Worm (Caenorhabditis elegans): ENCODE measurements around the gene F11C7.6.
"Not testable (repeated sequence)": the region's sequence is repeated elsewhere in the genome, so short reads cannot be mapped to it uniquely, and the experiment has no call there.

The F11C7.6 gene

DNA sequence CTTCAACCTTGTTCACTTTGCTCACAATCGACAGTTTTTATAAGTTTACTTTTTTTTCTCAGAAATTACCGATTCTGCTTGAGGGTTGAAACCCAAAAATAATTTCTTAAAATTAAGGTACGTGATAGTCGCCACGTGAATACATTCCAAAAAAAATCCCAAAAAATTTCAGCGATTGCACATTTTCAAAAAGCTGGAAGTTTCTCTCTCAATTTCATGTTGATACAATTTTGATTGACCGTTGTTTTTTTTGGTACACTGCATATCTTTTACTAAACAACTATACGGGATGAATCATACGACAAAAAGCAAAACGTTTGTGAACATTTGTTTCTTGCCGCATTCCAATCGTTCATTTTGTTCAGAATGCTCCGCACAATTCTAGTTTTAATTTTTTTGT, 37.0 kb downstream of the F11C7.6 start, which contains the start of gene C36E6.8:
C36E6.8 (plus strand) TSS at position 301 of the 400 bp plus-strand sequence.
- TF ChIP-seq eyg-1 (tag; optimal IDR thresholded peaks at IDR 0.05) (no peak), pha-4 (tag; optimal IDR thresholded peaks at IDR 0.05) (no peak), sox-4 (tag; optimal IDR thresholded peaks at IDR 0.05) (no peak), npax-4 (tag; optimal IDR thresholded peaks at IDR 0.05) (no peak), ama-1 (optimal IDR thresholded peaks at IDR 0.05) (no peak), ref-2 (tag; optimal IDR thresholded peaks at IDR 0.05) (no peak), ceh-6 (GFP tag; optimal IDR thresholded peaks at IDR 0.05) (no peak), gmeb-2 (tag; optimal IDR thresholded peaks at IDR 0.05) (no peak), lim-6 (tag; optimal IDR thresholded peaks at IDR 0.05) (no peak), mec-3 (tag; optimal IDR thresholded peaks at IDR 0.05; ENCODE audit: borderline replicate concordance) (no peak), elt-4 (tag; optimal IDR thresholded peaks at IDR 0.05) (no peak), ahr-1 (tag; optimal IDR thresholded peaks at IDR 0.05) (no peak), pat-9 (tag; optimal IDR thresholded peaks at IDR 0.05) (no peak), zip-5 (tag; optimal IDR thresholded peaks at IDR 0.05) (no peak), fkh-10 (GFP tag; optimal IDR thresholded peaks at IDR 0.05) (no peak), dve-1 (tag; optimal IDR thresholded peaks at IDR 0.05) (no peak), T23F11.4 (GFP tag; optimal IDR thresholded peaks at IDR 0.05) (no peak), hlh-8 (tag; optimal IDR thresholded peaks at IDR 0.05) (no peak)

- TF ChIP-seq unc-3 (GFP tag; conservative IDR thresholded peaks at IDR 0.05) (peak; percentile 6; the same call in 1 of the 2 replicates), ceh-45 (GFP tag; IDR thresholded peaks at IDR 0.05) (peak; percentile 37; the same call in 1 of the 2 replicates)
- TF ChIP-seq unc-3 (tag; optimal IDR thresholded peaks at IDR 0.05) = not testable (repeated sequence)
Observed at ce11 chrX:17444683-17445082, 43.3 kb downstream of the F11C7.6 start.

DNA sequence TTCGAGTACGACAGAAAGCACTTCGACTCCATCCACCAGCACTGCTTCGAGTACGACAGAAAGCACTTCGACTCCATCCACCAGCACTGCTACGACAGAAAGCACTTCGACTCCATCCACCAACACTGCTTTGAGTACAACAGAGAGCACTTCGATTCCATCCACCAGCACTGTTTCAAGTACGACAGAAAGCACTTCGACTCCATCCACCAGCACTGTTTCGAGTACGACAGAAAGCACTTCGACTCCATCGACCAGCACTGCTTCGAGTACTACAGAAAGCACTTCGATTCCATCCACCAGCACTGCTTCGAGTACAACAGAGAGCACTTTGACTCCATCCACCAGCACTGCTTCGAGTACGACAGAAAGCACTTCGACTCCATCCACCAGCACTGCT, 43.9 kb downstream of the F11C7.6 start:
- TF ChIP-seq unc-3 (GFP tag; conservative IDR thresholded peaks at IDR 0.05) = peak; percentile 51; the same call in 1 of the 2 replicates
- TF ChIP-seq unc-3 (tag; optimal IDR thresholded peaks at IDR 0.05) = not testable (repeated sequence)

DNA sequence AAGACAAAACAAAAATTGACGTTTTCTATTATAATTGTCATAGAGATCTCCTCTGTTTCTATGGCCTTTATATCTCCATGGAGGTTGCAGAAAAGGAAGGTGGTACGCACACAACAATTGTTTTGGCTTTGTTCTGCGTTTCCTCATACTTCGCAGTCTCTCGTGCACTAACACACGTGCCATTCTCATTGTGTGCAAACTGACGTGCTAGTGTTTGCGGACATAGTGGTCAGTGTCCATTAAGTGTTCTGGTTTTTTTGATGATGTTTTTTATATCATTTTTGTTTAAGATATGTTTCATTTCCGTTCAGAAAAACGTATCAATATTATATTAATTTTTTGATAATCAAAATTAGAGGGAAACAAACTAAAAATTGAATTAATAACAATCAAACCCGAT, 50.0 kb downstream of the F11C7.6 start, which contains the start of gene C36E6.2:
C36E6.2 (plus strand) TSS at position 261 of the 400 bp plus-strand sequence.
- TF ChIP-seq elt-4 (tag; optimal IDR thresholded peaks at IDR 0.05) (no peak), hlh-30 (tag; optimal IDR thresholded peaks at IDR 0.05; ENCODE audit: insufficient read depth) (peak; percentile 96), tbx-2 (tag; optimal IDR thresholded peaks at IDR 0.05) (peak; percentile 25), sox-2 (GFP tag; IDR thresholded peaks at IDR 0.05) (peak; percentile 83), ceh-31 (tag; optimal IDR thresholded peaks at IDR 0.05) (peak; percentile 60), sdc-2 (tag; optimal IDR thresholded peaks at IDR 0.05) (peak; percentile 61), nfya-1 (tag; optimal IDR thresholded peaks at IDR 0.05) (peak; percentile 63), ceh-34 (tag; optimal IDR thresholded peaks at IDR 0.05) (peak; percentile 27), ceh-24 (tag; optimal IDR thresholded peaks at IDR 0.05) (no peak)
